Worm (Caenorhabditis elegans): ENCODE data around the gene F10A3.17.

DNA sequence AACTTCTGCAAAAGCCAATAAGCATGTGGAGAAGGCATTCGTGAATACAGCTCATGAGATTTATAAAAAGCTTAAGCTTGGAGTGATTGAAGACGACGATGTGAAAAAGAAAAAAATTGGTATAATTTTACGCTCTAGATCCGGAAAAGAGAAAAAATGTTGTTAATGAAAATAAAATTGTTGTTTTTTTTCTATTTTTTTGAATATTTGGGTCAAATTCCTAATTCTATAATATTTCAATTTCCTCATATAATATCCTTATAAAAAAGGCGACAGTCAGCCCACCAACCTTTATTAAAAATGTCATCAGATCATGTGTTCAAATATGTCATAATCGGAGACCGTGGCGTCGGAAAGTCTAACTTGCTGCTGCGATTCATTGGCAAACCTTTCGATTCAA is 35.9 kb upstream of the F10A3.17 start, which contains the start of gene rabr-3:
- TF ChIP-seq lim-6 (tag; optimal IDR thresholded peaks at IDR 0.05) (no peak), hlh-30 (tag; optimal IDR thresholded peaks at IDR 0.05; ENCODE audit: insufficient read depth) (no peak), zip-5 (tag; optimal IDR thresholded peaks at IDR 0.05) (no peak), nfya-1 (tag; optimal IDR thresholded peaks at IDR 0.05) (no peak), unc-86 (tag; optimal IDR thresholded peaks at IDR 0.05) (no peak), fkh-10 (GFP tag; optimal IDR thresholded peaks at IDR 0.05) (no peak), pqm-1 (tag; optimal IDR thresholded peaks at IDR 0.05) (no peak), sox-4 (tag; optimal IDR thresholded peaks at IDR 0.05) (no peak), npax-4 (tag; optimal IDR thresholded peaks at IDR 0.05) (no peak)

Data from whole organism, late embryonic.